Worm (Caenorhabditis elegans) whole organism, L3 larva: Measurements from ENCODE around the gene D1025.10.

Experiments
- R02D3.7 ChIP-seq: fragments of 150-350 bp; optimal IDR thresholded peaks from 2 replicates; lab custom pipeline; 2014; ENCODE audit warnings: missing biosample characterization, missing genetic modification characterization
- ama-1 ChIP-seq: fragments of 150-350 bp; optimal IDR thresholded peaks from 2 replicates; lab custom pipeline; 2018
- elt-2 ChIP-seq: sonication (generic microtip); optimal IDR thresholded peaks from 2 replicates; lab custom pipeline; 2016; ENCODE audit warnings: missing genetic modification reagents, mild to moderate bottlenecking, missing genetic modification characterization, missing compliant biosample characterization
- jun-1 ChIP-seq: fragments of 150-350 bp; optimal IDR thresholded peaks from 2 replicates; lab custom pipeline; 2014; ENCODE audit warnings: missing biosample characterization, missing genetic modification reagents, missing genetic modification characterization
- nhr-43 ChIP-seq: sonication (generic microtip); optimal IDR thresholded peaks from 2 replicates; lab custom pipeline; 2016; ENCODE audit warnings: mild to moderate bottlenecking, missing genetic modification characterization, missing compliant biosample characterization; ENCODE audit not compliant: poor library complexity, severe bottlenecking

- no peak for TF ChIP-seq elt-2
- TF ChIP-seq R02D3.7 (tag; lab: Kevin White, UChicago), result no peak
- TF ChIP-seq ama-1 (lab: Kevin White, UChicago), result no peak
- no peak for TF ChIP-seq nhr-43 (tag; lab: Kevin White, UChicago)
- TF ChIP-seq jun-1 (tag; lab: Kevin White, UChicago), result no peak
These were observed 28.9 kb downstream of the D1025.10 start, which contains the start of gene enri-2 for ce11 chrX:14545543-14545942.
